Worm (Caenorhabditis elegans): Measurements from ENCODE around the gene F29B9.7.

F29B9.7 gene

ce11 chrIV:4650624-4651094, 1.1 kb downstream of the F29B9.7 start, which contains the start of gene ubc-9 (continued):
- TF ChIP-seq nhr-19 (GFP tag; conservative IDR thresholded peaks at IDR 0.05), result peak; percentile 81
- no peak for TF ChIP-seq hlh-4 (tag; optimal IDR thresholded peaks at IDR 0.05)
- TF ChIP-seq dpl-1 (GFP tag; optimal IDR thresholded peaks at IDR 0.05), result peak; percentile 69 to 80 (median 72)
- TF ChIP-seq nhr-90 (tag; optimal IDR thresholded peaks at IDR 0.05; ENCODE audit: poor library complexity), result peak; percentile 77
- peak; percentile 82 for TF ChIP-seq nhr-47 (tag; optimal IDR thresholded peaks at IDR 0.05)
- TF ChIP-seq nhr-84 (tag; optimal IDR thresholded peaks at IDR 0.05), result no peak
- no peak for TF ChIP-seq ceh-8 (GFP tag; optimal IDR thresholded peaks at IDR 0.05)
- TF ChIP-seq F16B12.6 (tag; optimal IDR thresholded peaks at IDR 0.05), result peak; percentile 16
- TF ChIP-seq ztf-4 (tag; optimal IDR thresholded peaks at IDR 0.05), result peak; percentile 26
- TF ChIP-seq lin-14 (GFP tag; optimal IDR thresholded peaks at IDR 0.05), result peak; percentile 83
- peak in 1 of 2 experiments; percentile 33 for TF ChIP-seq mdl-1 (tag; optimal IDR thresholded peaks at IDR 0.05)
- peak; percentile 72 for TF ChIP-seq fkh-8 (tag; optimal IDR thresholded peaks at IDR 0.05)
- peak; percentile 56 for TF ChIP-seq pax-3 (tag; optimal IDR thresholded peaks at IDR 0.05)
- peak; percentile 56 for TF ChIP-seq skn-1 (tag; optimal IDR thresholded peaks at IDR 0.05)
- peak; percentile 72 for TF ChIP-seq dsc-1 (tag; optimal IDR thresholded peaks at IDR 0.05)
- no peak for TF ChIP-seq fos-1 (tag; optimal IDR thresholded peaks at IDR 0.05)
- TF ChIP-seq hlh-17 (GFP tag; optimal IDR thresholded peaks at IDR 0.05; ENCODE audit: borderline replicate concordance), result no peak
- TF ChIP-seq elt-2 (tag; optimal IDR thresholded peaks at IDR 0.05), result peak; percentile 31
- TF ChIP-seq nhr-71 (tag; optimal IDR thresholded peaks at IDR 0.05), result peak; percentile 88

ce11 chrIV:4652365-4652844, 2.8 kb downstream of the F29B9.7 start, which contains the start of gene F29B9.5:
F29B9.5 (plus strand) TSS chrIV:4652415.
- TF ChIP-seq tbx-2 (tag; optimal IDR thresholded peaks at IDR 0.05) (no peak), ama-1 (optimal IDR thresholded peaks at IDR 0.05) (peak; percentile 61), snpc-4 (tag; optimal IDR thresholded peaks at IDR 0.05) (no peak), rnt-1 (tag; optimal IDR thresholded peaks at IDR 0.05) (peak; percentile 18)

ce11 chrIV:4652962-4653361, 3.4 kb downstream of the F29B9.7 start, which contains the start of gene psr-1:
psr-1 (plus strand) TSS chrIV:4653262.
- TF ChIP-seq lir-3 (tag; optimal IDR thresholded peaks at IDR 0.05; ENCODE audit: poor library complexity) (no peak), efl-3 (GFP tag; optimal IDR thresholded peaks at IDR 0.05) (no peak), unc-130 (tag; optimal IDR thresholded peaks at IDR 0.05) (no peak)

- no peak for TF ChIP-seq alr-1 (tag; optimal IDR thresholded peaks at IDR 0.05; ENCODE audit: borderline replicate concordance)
- TF ChIP-seq pag-3 (tag; optimal IDR thresholded peaks at IDR 0.05; ENCODE audit: borderline replicate concordance, insufficient read depth), result no peak
- TF ChIP-seq swsn-7 (tag; optimal IDR thresholded peaks at IDR 0.05), result no peak
- TF ChIP-seq zag-1 (tag; optimal IDR thresholded peaks at IDR 0.05), result no peak
- no peak for TF ChIP-seq unc-30 (tag; optimal IDR thresholded peaks at IDR 0.05)
- no peak for TF ChIP-seq nhr-28 (tag; optimal IDR thresholded peaks at IDR 0.05)
- no peak for TF ChIP-seq fos-1 (tag; optimal IDR thresholded peaks at IDR 0.05)
- TF ChIP-seq lir-3 (tag; optimal IDR thresholded peaks at IDR 0.05; ENCODE audit: poor library complexity), result no peak
- TF ChIP-seq dsc-1 (tag; optimal IDR thresholded peaks at IDR 0.05), result no peak
- TF ChIP-seq mdl-1 (tag; optimal IDR thresholded peaks at IDR 0.05), result no peak
- TF ChIP-seq fkh-10 (GFP tag; optimal IDR thresholded peaks at IDR 0.05), result no peak
- no peak for TF ChIP-seq nhr-71 (tag; optimal IDR thresholded peaks at IDR 0.05)
- TF ChIP-seq grh-1 (GFP tag; IDR thresholded peaks at IDR 0.05), result no peak
- TF ChIP-seq Y116A8C.19 (tag; optimal IDR thresholded peaks at IDR 0.05; ENCODE audit: borderline replicate concordance), result no peak
- TF ChIP-seq nhr-20 (tag; optimal IDR thresholded peaks at IDR 0.05), result no peak
- TF ChIP-seq nhr-77 (tag; optimal IDR thresholded peaks at IDR 0.05), result no peak
- no peak for TF ChIP-seq elt-2 (tag; optimal IDR thresholded peaks at IDR 0.05)
- TF ChIP-seq egl-27 (tag; optimal IDR thresholded peaks at IDR 0.05), result no peak
Observed at ce11 chrIV:4653708-4654107, 4.1 kb downstream of the F29B9.7 start.
